Fruit fly (Drosophila melanogaster): ENCODE results near the gene slp2.

The slp2 gene

DNA sequence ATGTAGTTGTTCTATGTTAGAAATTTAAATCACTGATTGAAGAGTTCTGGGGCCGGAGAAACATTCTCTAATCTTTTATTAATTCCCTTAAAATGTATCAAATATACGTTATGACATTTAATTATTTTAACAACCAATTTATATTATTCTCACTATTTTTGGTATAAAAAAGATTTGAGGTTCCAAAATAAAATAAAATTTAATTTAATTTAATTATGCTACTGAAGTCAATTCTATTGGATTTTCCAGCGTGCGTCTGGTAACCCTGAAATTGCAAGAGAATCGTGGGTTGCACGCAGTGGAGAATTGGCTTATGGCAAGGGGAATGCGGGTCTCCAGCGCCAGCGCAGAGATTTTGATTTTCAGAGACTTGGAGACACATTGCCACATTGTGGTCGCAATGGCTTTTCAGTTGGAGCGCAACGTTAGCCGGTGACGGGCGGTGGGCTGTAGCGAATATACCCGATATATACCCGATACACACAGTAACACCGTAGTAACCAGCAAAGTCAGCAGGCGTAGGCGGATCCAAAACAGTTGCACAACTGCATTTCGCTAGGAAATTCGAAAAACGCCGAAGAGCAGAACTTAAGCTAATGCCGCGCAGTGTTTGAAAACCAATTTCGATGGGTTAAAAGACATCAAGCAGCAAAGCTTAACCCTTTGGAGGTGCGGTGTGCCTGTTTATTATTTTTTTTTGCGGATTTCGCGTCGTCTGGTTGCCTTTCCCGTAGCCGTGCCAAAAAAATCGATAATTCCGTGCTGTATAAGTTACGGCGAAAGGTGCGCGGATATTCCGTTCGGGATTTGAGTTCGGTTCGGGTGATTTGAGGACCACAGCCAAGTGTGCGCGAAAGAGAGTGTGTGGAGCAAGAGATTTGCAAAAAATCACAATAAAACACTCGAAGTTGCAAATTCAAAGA lies 31.1 kb upstream of the slp2 start (continued):
- TF ChIP-seq CG14860 (GFP tag; IDR thresholded peaks at IDR 0.05; ENCODE audit: partially characterized antibody) (no peak), insv (GFP tag; optimal IDR thresholded peaks at IDR 0.05) (no peak), CG11398 (GFP tag; optimal IDR thresholded peaks at IDR 0.05) (no peak), Rfx (GFP tag; IDR thresholded peaks at IDR 0.05) (no peak), salm (tag; optimal IDR thresholded peaks at IDR 0.05) (no peak), CG9817 (tag; optimal IDR thresholded peaks at IDR 0.05) (no peak), Dip3 (GFP tag; optimal IDR thresholded peaks at IDR 0.05) (peak; percentile 7), Dek (tag; optimal IDR thresholded peaks at IDR 0.05) (no peak), pho (GFP tag; optimal IDR thresholded peaks at IDR 0.05) (no peak), bbx (GFP tag; IDR thresholded peaks at IDR 0.05; ENCODE audit: partially characterized antibody) (peak; percentile 43), CG17802 (tag; optimal IDR thresholded peaks at IDR 0.05) (peak; percentile 13), CG18599 (GFP tag; optimal IDR thresholded peaks at IDR 0.05) (peak; percentile 4), fd96Cb (tag; optimal IDR thresholded peaks at IDR 0.05) (peak; percentile 43), danr (GFP tag; IDR thresholded peaks at IDR 0.05) (no peak), CG8359 (GFP tag; optimal IDR thresholded peaks at IDR 0.05; ENCODE audit: borderline replicate concordance) (no peak), org-1 (GFP tag; optimal IDR thresholded peaks at IDR 0.05) (no peak), CG18476 (GFP tag; optimal IDR thresholded peaks at IDR 0.05) (no peak), Med (GFP tag) (peak; percentile 63), aop (GFP tag; IDR thresholded peaks at IDR 0.05) (no peak), Nf-YB (GFP tag; optimal IDR thresholded peaks at IDR 0.05) (no peak), pros (GFP tag; optimal IDR thresholded peaks at IDR 0.05) (no peak), Ptx1 (GFP tag; IDR thresholded peaks at IDR 0.05) (no peak), tna (GFP tag; IDR thresholded peaks at IDR 0.05; ENCODE audit: partially characterized antibody) (no peak), D (optimal IDR thresholded peaks at IDR 0.05) (no peak), D (GFP tag; optimal IDR thresholded peaks at IDR 0.05) (no peak), sens-2 (GFP tag; IDR thresholded peaks at IDR 0.05) (peak; percentile 58; the same call in 1 of the 2 replicates), CG1647 (GFP tag; optimal IDR thresholded peaks at IDR 0.05) (no peak), jigr1 (GFP tag; IDR thresholded peaks at IDR 0.05) (no peak), CG4854 (GFP tag; optimal IDR thresholded peaks at IDR 0.05) (no peak), fu2 (GFP tag; optimal IDR thresholded peaks at IDR 0.05) (no peak), inv (GFP tag; IDR thresholded peaks at IDR 0.05; ENCODE audit: partially characterized antibody) (0 out of 2 replicates have a peak, but pooled peaks have one; percentile 27), CG12942 (GFP tag; optimal IDR thresholded peaks at IDR 0.05) (no peak), cad (GFP tag; optimal IDR thresholded peaks at IDR 0.05) (no peak), CG15269 (tag; optimal IDR thresholded peaks at IDR 0.05) (peak; percentile 25), sc (optimal IDR thresholded peaks at IDR 0.05) (no peak), sc (GFP tag; optimal IDR thresholded peaks at IDR 0.05) (no peak), Kr (GFP tag; optimal IDR thresholded peaks at IDR 0.05) (no peak), CG1233 (GFP tag; optimal IDR thresholded peaks at IDR 0.05) (peak; percentile 20), CG3838 (GFP tag; optimal IDR thresholded peaks at IDR 0.05) (no peak), mirr (GFP tag; optimal IDR thresholded peaks at IDR 0.05) (no peak), Mrtf (GFP tag; IDR thresholded peaks at IDR 0.05) (0 out of 3 replicates have a peak, but pooled peaks have one; percentile 42), CG2116 (GFP tag; optimal IDR thresholded peaks at IDR 0.05) (no peak), CG42726 (GFP tag; IDR thresholded peaks at IDR 0.05; ENCODE audit: partially characterized antibody) (no peak), ato (GFP tag; IDR thresholded peaks at IDR 0.05; ENCODE audit: partially characterized antibody) (no peak), shn (GFP tag; optimal IDR thresholded peaks at IDR 0.05) (no peak), Awh (GFP tag; IDR thresholded peaks at IDR 0.05) (0 out of 2 replicates have a peak, but pooled peaks have one; percentile 33), CG9932 (GFP tag; IDR thresholded peaks at IDR 0.05) (no peak), CG4617 (GFP tag; optimal IDR thresholded peaks at IDR 0.05; ENCODE audit: borderline replicate concordance) (no peak), oc (tag; optimal IDR thresholded peaks at IDR 0.05) (no peak)
